Worm (Caenorhabditis elegans) whole organism, L1 larva: Measurements from ENCODE around the gene T04C9.3.

Experiments used
- C04F5.9 ChIP-seq: sonication (generic microtip); optimal IDR thresholded peaks from 2 replicates; lab custom pipeline; 2016; ENCODE audit warnings: missing genetic modification characterization, missing compliant biosample characterization
- C16A3.4 ChIP-seq: fragments of 150-350 bp; optimal IDR thresholded peaks from 2 replicates; lab custom pipeline; 2014; ENCODE audit warnings: missing biosample characterization, missing genetic modification characterization
- C34B4.2 ChIP-seq: sonication (generic microtip); optimal IDR thresholded peaks from 2 replicates; lab custom pipeline; 2017; ENCODE audit warnings: mild to moderate bottlenecking, missing genetic modification characterization, missing compliant biosample characterization
- aha-1 ChIP-seq: fragments of 150-350 bp; optimal IDR thresholded peaks from 2 replicates; lab custom pipeline; 2014; ENCODE audit warnings: missing biosample characterization, missing genetic modification characterization
- alr-1 ChIP-seq: fragments of 200-800 bp; sonication (Bioruptor generic); optimal IDR thresholded peaks from 2 replicates; lab custom pipeline; 2018; ENCODE audit warnings: borderline replicate concordance, mild to moderate bottlenecking, missing genetic modification characterization, missing compliant biosample characterization
- ama-1 ChIP-seq: fragments of 150-350 bp; optimal IDR thresholded peaks from 2 replicates; lab custom pipeline; 2014
- blmp-1 ChIP-seq: fragments of 150-350 bp; optimal IDR thresholded peaks from 2 replicates; lab custom pipeline; 2014; ENCODE audit warnings: missing biosample characterization, missing genetic modification characterization
- ceh-8 ChIP-seq: fragments of 200-800 bp; sonication (Bioruptor generic); optimal IDR thresholded peaks from 2 replicates; lab custom pipeline; 2018; ENCODE audit warnings: mild to moderate bottlenecking, missing genetic modification characterization, moderate library complexity, missing compliant biosample characterization
- ceh-90 ChIP-seq: sonication (generic microtip); optimal IDR thresholded peaks from 2 replicates; lab custom pipeline; 2016; ENCODE audit warnings: missing genetic modification characterization, missing compliant biosample characterization
- dpl-1 ChIP-seq, 3 experiments: fragments of 150-350 bp in 2 of 3; sonication (generic microtip) in 1 of 3; optimal IDR thresholded peaks; 2 replicates each; lab custom pipeline; 2014 to 2017; ENCODE audit warnings: missing biosample characterization in 3 of 3, missing genetic modification characterization in 3 of 3, missing genetic modification reagents in 3 of 3
- dsc-1 ChIP-seq: sonication (generic microtip); optimal IDR thresholded peaks from 2 replicates; lab custom pipeline; 2016; ENCODE audit warnings: mild to moderate bottlenecking, missing genetic modification characterization, missing compliant biosample characterization
- efl-1 ChIP-seq, 4 experiments: fragments of 150-350 bp; optimal IDR thresholded peaks in 3 of 4; peaks in 1 of 4; 1 replicate in 1 of 4; 2 replicates in 3 of 4; lab custom pipeline; 2014; ENCODE audit warnings: missing biosample characterization in 2 of 4, missing genetic modification characterization in 2 of 4, missing genetic modification reagents in 2 of 4
- efl-3 ChIP-seq: fragments of 200-800 bp; sonication (Bioruptor generic); optimal IDR thresholded peaks from 2 replicates; lab custom pipeline; 2018; ENCODE audit warnings: mild to moderate bottlenecking, missing genetic modification characterization, missing compliant biosample characterization
- egl-27 ChIP-seq, 2 experiments: fragments of 150-350 bp in 1 of 2; sonication (generic microtip); optimal IDR thresholded peaks; 3 replicates each; lab custom pipeline; 2017 to 2018; ENCODE audit warnings: missing biosample characterization in 2 of 2, missing genetic modification characterization in 2 of 2, missing genetic modification reagents in 2 of 2
- elt-2 ChIP-seq: sonication (generic microtip); optimal IDR thresholded peaks from 2 replicates; lab custom pipeline; 2016; ENCODE audit warnings: missing genetic modification characterization, mild to moderate bottlenecking, inconsistent platforms, missing compliant biosample characterization, missing genetic modification reagents
- elt-3 ChIP-seq, 6 experiments: fragments of 150-350 bp in 1 of 6; sonication (generic microtip); optimal IDR thresholded peaks; 2 replicates each; lab custom pipeline; 2017 to 2018; ENCODE audit warnings: missing biosample characterization in 6 of 6, missing genetic modification characterization in 6 of 6, inconsistent platforms in 1 of 6
- ets-5 ChIP-seq: fragments of 200-800 bp; sonication (Bioruptor generic); IDR thresholded peaks from 2 replicates; pipeline ENCODE4 v1.3.6; 2022; ENCODE audit warnings: missing genetic modification characterization, missing compliant biosample characterization
- fkh-4 ChIP-seq: sonication (generic microtip); optimal IDR thresholded peaks from 2 replicates; lab custom pipeline; 2016; ENCODE audit warnings: missing compliant biosample characterization, missing genetic modification characterization, borderline replicate concordance
- fkh-8 ChIP-seq: sonication (generic microtip); optimal IDR thresholded peaks from 2 replicates; lab custom pipeline; 2016; ENCODE audit warnings: mild to moderate bottlenecking, missing genetic modification characterization, missing compliant biosample characterization
- fos-1 ChIP-seq: fragments of 150-350 bp; optimal IDR thresholded peaks from 2 replicates; lab custom pipeline; 2014; ENCODE audit warnings: missing biosample characterization, missing genetic modification characterization
- grh-1 ChIP-seq: fragments of 200-800 bp; sonication (Bioruptor generic); IDR thresholded peaks from 2 replicates; pipeline ENCODE4 v1.3.6; 2022; ENCODE audit warnings: missing genetic modification reagents, missing genetic modification characterization, missing compliant biosample characterization
- hlh-4 ChIP-seq: sonication (generic microtip); optimal IDR thresholded peaks from 2 replicates; lab custom pipeline; 2016; ENCODE audit warnings: mild to moderate bottlenecking, missing genetic modification characterization, missing compliant biosample characterization
- lin-14 ChIP-seq: fragments of 200-800 bp; sonication (Bioruptor generic); optimal IDR thresholded peaks from 2 replicates; lab custom pipeline; 2018; ENCODE audit warnings: mild to moderate bottlenecking, missing genetic modification characterization, moderate library complexity, missing compliant biosample characterization
- lin-35 ChIP-seq, 2 experiments: fragments of 150-350 bp; optimal IDR thresholded peaks; 2 replicates each; lab custom pipeline; 2014; ENCODE audit warnings: missing biosample characterization in 2 of 2, missing genetic modification characterization in 2 of 2, missing genetic modification reagents in 2 of 2
- lin-39 ChIP-seq: fragments of 150-350 bp; optimal IDR thresholded peaks from 2 replicates; lab custom pipeline; 2014; ENCODE audit warnings: missing biosample characterization, missing genetic modification reagents, missing genetic modification characterization
- lsy-2 ChIP-seq, 2 experiments: fragments of 150-350 bp; optimal IDR thresholded peaks; 2 replicates each; lab custom pipeline; 2014; ENCODE audit warnings: missing biosample characterization in 2 of 2, missing genetic modification characterization in 2 of 2
- mab-9 ChIP-seq: fragments of 200-800 bp; sonication (Bioruptor generic); IDR thresholded peaks from 2 replicates; pipeline ENCODE4 v1.3.6; 2022; ENCODE audit warnings: missing genetic modification reagents, missing genetic modification characterization, missing compliant biosample characterization
- mdl-1 ChIP-seq, 2 experiments: fragments of 150-350 bp; optimal IDR thresholded peaks; 2 replicates each; lab custom pipeline; 2014 to 2017; ENCODE audit warnings: missing biosample characterization in 2 of 2, missing genetic modification characterization in 2 of 2, inconsistent platforms in 1 of 2
- nhr-237 ChIP-seq: fragments of 150-350 bp; optimal IDR thresholded peaks from 2 replicates; lab custom pipeline; 2014; ENCODE audit warnings: missing biosample characterization, missing genetic modification characterization
- nhr-28 ChIP-seq: fragments of 150-350 bp; optimal IDR thresholded peaks from 2 replicates; lab custom pipeline; 2014; ENCODE audit warnings: missing biosample characterization, missing genetic modification characterization
- nhr-47 ChIP-seq: sonication (generic microtip); optimal IDR thresholded peaks from 2 replicates; lab custom pipeline; 2016; ENCODE audit warnings: mild to moderate bottlenecking, missing genetic modification characterization, moderate library complexity, missing compliant biosample characterization
- nhr-71 ChIP-seq: sonication (generic microtip); optimal IDR thresholded peaks from 2 replicates; lab custom pipeline; 2016; ENCODE audit warnings: mild to moderate bottlenecking, missing genetic modification characterization, moderate library complexity, missing compliant biosample characterization
- nhr-77 ChIP-seq: fragments of 150-350 bp; optimal IDR thresholded peaks from 2 replicates; lab custom pipeline; 2014; ENCODE audit warnings: missing biosample characterization, missing genetic modification characterization
- nhr-85 ChIP-seq: sonication (generic microtip); peaks from one replicate; lab custom pipeline; 2016; ENCODE audit warnings: missing genetic modification characterization, inconsistent platforms, missing compliant biosample characterization
- pqm-1 ChIP-seq: sonication (generic microtip); optimal IDR thresholded peaks from 3 replicates; lab custom pipeline; 2017; ENCODE audit warnings: missing biosample characterization, missing genetic modification characterization
- rnt-1 ChIP-seq: sonication (generic microtip); optimal IDR thresholded peaks from 2 replicates; lab custom pipeline; 2016; ENCODE audit warnings: mild to moderate bottlenecking, missing genetic modification characterization, moderate library complexity, missing compliant biosample characterization
- skn-1 ChIP-seq: fragments of 150-350 bp; optimal IDR thresholded peaks from 2 replicates; lab custom pipeline; 2014; ENCODE audit warnings: missing biosample characterization, missing genetic modification characterization
- snu-23 ChIP-seq: sonication (generic microtip); optimal IDR thresholded peaks from 2 replicates; lab custom pipeline; 2016; ENCODE audit warnings: missing genetic modification characterization, missing compliant biosample characterization
- sox-4 ChIP-seq: sonication (generic microtip); optimal IDR thresholded peaks from 2 replicates; lab custom pipeline; 2016; ENCODE audit warnings: missing genetic modification characterization, missing compliant biosample characterization
- sup-37 ChIP-seq: fragments of 200-800 bp; sonication (Bioruptor generic); optimal IDR thresholded peaks from 2 replicates; lab custom pipeline; 2018; ENCODE audit warnings: mild to moderate bottlenecking, missing genetic modification characterization, missing compliant biosample characterization
- tbx-2 ChIP-seq: sonication (generic microtip); optimal IDR thresholded peaks from 2 replicates; lab custom pipeline; 2016; ENCODE audit warnings: missing genetic modification characterization, missing compliant biosample characterization
- unc-130 ChIP-seq: fragments of 150-350 bp; optimal IDR thresholded peaks from 2 replicates; lab custom pipeline; 2017; ENCODE audit warnings: missing biosample characterization, missing genetic modification characterization, inconsistent platforms
- unc-62 ChIP-seq: fragments of 150-350 bp; optimal IDR thresholded peaks from 2 replicates; lab custom pipeline; 2014; ENCODE audit warnings: missing biosample characterization, missing genetic modification reagents, missing genetic modification characterization
- unc-98 ChIP-seq: fragments of 200-800 bp; sonication (Bioruptor generic); IDR thresholded peaks from 2 replicates; pipeline ENCODE4 v1.3.6; 2022; ENCODE audit warnings: missing genetic modification characterization, missing compliant biosample characterization
- vab-15 ChIP-seq: sonication (generic microtip); optimal IDR thresholded peaks from 2 replicates; lab custom pipeline; 2017; ENCODE audit warnings: missing genotype, mild to moderate bottlenecking, missing genetic modification characterization, missing compliant biosample characterization
- xbp-1 ChIP-seq: sonication (generic microtip); optimal IDR thresholded peaks from 2 replicates; lab custom pipeline; 2016; ENCODE audit warnings: missing genetic modification characterization, missing compliant biosample characterization
- zag-1 ChIP-seq: fragments of 150-350 bp; optimal IDR thresholded peaks from 2 replicates; lab custom pipeline; 2014; ENCODE audit warnings: missing biosample characterization, missing genetic modification characterization
- ztf-11 ChIP-seq, 2 experiments: sonication (generic microtip); optimal IDR thresholded peaks; 2 replicates each; lab custom pipeline; 2016 to 2017; ENCODE audit warnings: missing genetic modification characterization in 2 of 2, missing biosample characterization in 1 of 2, missing compliant biosample characterization in 1 of 2

The T04C9.3 gene

DNA sequence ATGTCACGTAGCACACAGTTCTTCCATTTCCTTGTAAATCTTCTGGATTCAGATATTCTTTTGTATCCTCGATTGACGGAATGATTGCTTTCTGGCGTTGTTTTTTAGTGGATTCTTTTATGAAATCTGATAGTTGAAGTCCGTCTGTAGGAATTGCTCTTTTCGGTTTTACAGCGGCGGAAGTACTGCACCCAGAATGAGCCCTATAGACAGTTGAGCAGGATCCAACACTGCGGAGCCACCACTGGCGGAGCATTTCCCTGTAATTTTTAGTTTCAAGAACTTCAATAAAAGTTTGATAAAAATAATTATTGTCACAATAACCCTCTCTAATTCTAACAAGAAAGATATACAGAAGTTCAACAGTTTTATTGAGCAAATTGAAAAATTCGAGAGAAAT lies 39.6 kb upstream of the T04C9.3 start, which contains the start of gene F25B5.5:
TSS of gene F25B5.5 (minus strand) at position 260 of the 400 bp plus-strand sequence.
- TF ChIP-seq efl-1 (optimal IDR thresholded peaks at IDR 0.05; lab: Kevin White, UChicago) (no peak), efl-1 (GFP tag; optimal IDR thresholded peaks at IDR 0.05 in 1 of 2; lab: Kevin White, UChicago) (peak in 1 of 2 experiments; percentile 23), hlh-4 (tag; lab: Kevin White, UChicago) (no peak)

ce11 chrIII:5948162-5948933 lies 37.1 kb upstream of the T04C9.3 start, which contains the start of the genes F25B5.6 and F25B5.3:
Gene F25B5.6, minus strand, starts transcription at chrIII:5948733.
Gene F25B5.3, plus strand, starts transcription at chrIII:5948883.
- no peak for TF ChIP-seq efl-3 (GFP tag; lab: Kevin White, UChicago)
- peak; percentile 57 for TF ChIP-seq nhr-71 (tag; lab: Kevin White, UChicago)
- TF ChIP-seq unc-98 (GFP tag; lab: Robert Waterston, UW) = no peak
- TF ChIP-seq nhr-47 (tag; lab: Kevin White, UChicago) = no peak
- no peak for TF ChIP-seq C04F5.9 (tag; lab: Kevin White, UChicago)
- TF ChIP-seq pqm-1 = no peak
- TF ChIP-seq ets-5 (GFP tag; lab: Robert Waterston, UW) = no peak
- peak; percentile 8 to 53 for TF ChIP-seq lin-35 (GFP tag; optimal IDR thresholded peaks at IDR 0.05; lab: Kevin White, UChicago)
- TF ChIP-seq rnt-1 = peak; percentile 9
- TF ChIP-seq efl-1 (optimal IDR thresholded peaks at IDR 0.05; lab: Kevin White, UChicago) = peak in 1 of 2 experiments; percentile 31
- peak; percentile 43 to 92 for TF ChIP-seq efl-1 (GFP tag; optimal IDR thresholded peaks at IDR 0.05 in 1 of 2; lab: Kevin White, UChicago)
- TF ChIP-seq C34B4.2 (tag; lab: Kevin White, UChicago) = no peak
- no peak for TF ChIP-seq zag-1 (tag; lab: Kevin White, UChicago)
- no peak for TF ChIP-seq nhr-28
- peak; percentile 51 for TF ChIP-seq lin-14 (GFP tag; lab: Kevin White, UChicago)
- no peak for TF ChIP-seq mdl-1 (tag; optimal IDR thresholded peaks at IDR 0.05; lab: Kevin White, UChicago)
- TF ChIP-seq elt-3 (tag; optimal IDR thresholded peaks at IDR 0.05; lab: Kevin White, UChicago) = peak in 2 of 6 experiments; percentile 28 to 89
- no peak for TF ChIP-seq mab-9 (GFP tag; lab: Robert Waterston, UW)
- TF ChIP-seq egl-27 (tag; optimal IDR thresholded peaks at IDR 0.05; lab: Kevin White, UChicago) = no peak
- no peak for TF ChIP-seq tbx-2 (tag; lab: Kevin White, UChicago)
- TF ChIP-seq grh-1 (GFP tag; lab: Robert Waterston, UW) = no peak
- no peak for TF ChIP-seq ceh-90 (tag; lab: Kevin White, UChicago)
- TF ChIP-seq fos-1 = no peak
- no peak for TF ChIP-seq fkh-4 (tag; lab: Kevin White, UChicago)
- no peak for TF ChIP-seq ama-1 (lab: Kevin White, UChicago)
- peak; percentile 37 for TF ChIP-seq fkh-8 (tag; lab: Kevin White, UChicago)
- TF ChIP-seq dsc-1 (tag; lab: Kevin White, UChicago) = no peak
- TF ChIP-seq skn-1 = peak; percentile 53
- TF ChIP-seq vab-15 = no peak
- peak; percentile 38 for TF ChIP-seq C16A3.4 (tag; lab: Kevin White, UChicago)
- TF ChIP-seq unc-62 (GFP tag; lab: Kevin White, UChicago) = no peak
- no peak for TF ChIP-seq hlh-4 (tag; lab: Kevin White, UChicago)
- peak; percentile 2 for TF ChIP-seq unc-130 (tag; lab: Kevin White, UChicago)
- TF ChIP-seq alr-1 (tag; lab: Kevin White, UChicago) = no peak
- TF ChIP-seq snu-23 = peak; percentile 58
- TF ChIP-seq sox-4 = no peak
- no peak for TF ChIP-seq elt-2 (tag; lab: Kevin White, UChicago)
- peak; percentile 19 for TF ChIP-seq blmp-1 (tag; lab: Kevin White, UChicago)
- TF ChIP-seq ceh-8 = no peak
- TF ChIP-seq lin-39 (tag; lab: Kevin White, UChicago) = no peak
- TF ChIP-seq aha-1 (tag; lab: Kevin White, UChicago) = no peak
- TF ChIP-seq ztf-11 (tag; optimal IDR thresholded peaks at IDR 0.05; lab: Kevin White, UChicago) = no peak
- no peak for TF ChIP-seq nhr-77 (tag; lab: Kevin White, UChicago)
- no peak for TF ChIP-seq sup-37 (GFP tag; lab: Kevin White, UChicago)
- TF ChIP-seq nhr-85 = peak; percentile 79
- TF ChIP-seq dpl-1 (GFP tag; optimal IDR thresholded peaks at IDR 0.05; lab: Kevin White, UChicago) = peak in 2 of 3 experiments; percentile 12 to 50
- TF ChIP-seq nhr-237 (tag; lab: Kevin White, UChicago) = no peak
- TF ChIP-seq lsy-2 (tag; optimal IDR thresholded peaks at IDR 0.05; lab: Kevin White, UChicago) = peak; percentile 36 to 50
- TF ChIP-seq xbp-1 (tag; lab: Kevin White, UChicago) = peak; percentile 3
